Fruit fly (Drosophila melanogaster): ENCODE results near the gene Galphaf.

DNA sequence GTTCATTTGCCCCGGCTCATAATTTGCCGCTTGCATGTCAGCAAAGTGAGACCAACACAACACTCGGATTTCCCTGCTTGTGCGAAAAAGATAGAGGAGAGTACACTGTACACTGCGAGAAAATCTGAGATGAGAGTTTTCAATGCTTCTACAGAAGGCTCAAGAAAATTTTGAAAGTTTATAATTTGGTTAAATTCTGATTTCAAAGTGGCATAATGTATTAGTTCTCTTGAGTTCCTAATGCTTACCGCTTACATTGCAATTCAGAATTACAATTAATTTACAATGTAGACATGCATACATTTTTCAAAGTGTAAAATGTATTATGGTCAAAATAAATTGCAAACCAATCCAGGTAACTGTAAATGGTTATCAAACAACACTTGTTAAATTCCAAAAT lies 24.8 kb downstream of the Galphaf start:
- TF ChIP-seq unpg (GFP tag; optimal IDR thresholded peaks at IDR 0.05), result no peak
- TF ChIP-seq CG2202 (tag; optimal IDR thresholded peaks at IDR 0.05), result no peak

Data from whole organism, embryonic.